Worm (Caenorhabditis elegans) whole organism, young adult: ENCODE data around the gene bath-1.

Source experiments
- Y53F4B.3 ChIP-seq: fragments of 200-800 bp; sonication (Bioruptor generic); IDR thresholded peaks from 2 replicates; pipeline ENCODE4 v1.3.6; 2022; ENCODE audit warnings: missing genetic modification reagents, missing genetic modification characterization, missing compliant biosample characterization
- Y53G8AR.9 ChIP-seq: fragments of 200-800 bp; sonication (Bioruptor generic); conservative IDR thresholded peaks from 2 replicates; pipeline ENCODE4 v1.3.6; 2022; ENCODE audit warnings: missing genetic modification reagents, missing genetic modification characterization, missing compliant biosample characterization
- Y67H2A.10 ChIP-seq: fragments of 200-800 bp; sonication (Bioruptor generic); conservative IDR thresholded peaks from 2 replicates; pipeline ENCODE4 v1.3.6; 2022; ENCODE audit warnings: missing genetic modification reagents, missing genetic modification characterization, missing compliant biosample characterization
- akir-1 ChIP-seq: fragments of 200-800 bp; sonication (Bioruptor generic); optimal IDR thresholded peaks from 2 replicates; lab custom pipeline; 2018; ENCODE audit warnings: mild to moderate bottlenecking, missing genetic modification characterization, moderate library complexity, missing compliant biosample characterization
- bed-2 ChIP-seq: fragments of 200-800 bp; sonication (Bioruptor generic); IDR thresholded peaks from 2 replicates; pipeline ENCODE4 v1.3.6; 2022; ENCODE audit warnings: missing genetic modification reagents, missing genetic modification characterization, missing compliant biosample characterization
- hmg-20 ChIP-seq: fragments of 200-800 bp; sonication (Bioruptor generic); IDR thresholded peaks from 2 replicates; pipeline ENCODE4 v1.3.6; 2022; ENCODE audit warnings: missing genetic modification reagents, missing genetic modification characterization, missing compliant biosample characterization
- lag-1 ChIP-seq: fragments of 200-800 bp; sonication (Bioruptor generic); IDR thresholded peaks from 2 replicates; pipeline ENCODE4 v1.3.6; 2022; ENCODE audit warnings: missing genetic modification reagents, missing genetic modification characterization, missing compliant biosample characterization
- lir-1 ChIP-seq: fragments of 200-800 bp; sonication (Bioruptor generic); conservative IDR thresholded peaks from 2 replicates; pipeline ENCODE4 v1.3.6; 2022; ENCODE audit warnings: missing genetic modification reagents, missing genetic modification characterization, missing compliant biosample characterization
- madf-10 ChIP-seq: sonication (generic microtip); optimal IDR thresholded peaks from 2 replicates; lab custom pipeline; 2016; ENCODE audit warnings: mild to moderate bottlenecking, missing genetic modification characterization, missing compliant biosample characterization
- mes-4 ChIP-seq: sonication (generic microtip); optimal IDR thresholded peaks from 2 replicates; lab custom pipeline; 2016; ENCODE audit warnings: missing genotype, missing genetic modification characterization, missing compliant biosample characterization
- nhr-80 ChIP-seq: sonication (generic microtip); optimal IDR thresholded peaks from 2 replicates; lab custom pipeline; 2016; ENCODE audit warnings: missing genetic modification characterization, missing compliant biosample characterization
- snpc-1.3 ChIP-seq: sonication (generic microtip); optimal IDR thresholded peaks from 2 replicates; lab custom pipeline; 2017; ENCODE audit warnings: missing genetic modification characterization, mild to moderate bottlenecking, missing compliant biosample characterization, antibody characterized with exemption, moderate library complexity, missing genotype, missing genetic modification reagents; ENCODE audit not compliant: insufficient read depth
- snpc-4 ChIP-seq, 5 experiments: fragments of 150-350 bp in 1 of 5; sonication (generic microtip) in 4 of 5; optimal IDR thresholded peaks; 2 replicates each; lab custom pipeline; 2014 to 2018; ENCODE audit warnings: missing genetic modification characterization in 5 of 5, missing biosample characterization in 3 of 5, antibody characterized with exemption in 2 of 5, mild to moderate bottlenecking in 2 of 5, missing compliant biosample characterization in 2 of 5, missing genotype in 2 of 5, moderate library complexity in 2 of 5, missing genetic modification reagents in 1 of 5
- unc-62 ChIP-seq: fragments of 150-350 bp; optimal IDR thresholded peaks from 2 replicates; lab custom pipeline; 2014; ENCODE audit warnings: missing biosample characterization, missing genetic modification reagents, missing genetic modification characterization

The bath-1 gene

DNA sequence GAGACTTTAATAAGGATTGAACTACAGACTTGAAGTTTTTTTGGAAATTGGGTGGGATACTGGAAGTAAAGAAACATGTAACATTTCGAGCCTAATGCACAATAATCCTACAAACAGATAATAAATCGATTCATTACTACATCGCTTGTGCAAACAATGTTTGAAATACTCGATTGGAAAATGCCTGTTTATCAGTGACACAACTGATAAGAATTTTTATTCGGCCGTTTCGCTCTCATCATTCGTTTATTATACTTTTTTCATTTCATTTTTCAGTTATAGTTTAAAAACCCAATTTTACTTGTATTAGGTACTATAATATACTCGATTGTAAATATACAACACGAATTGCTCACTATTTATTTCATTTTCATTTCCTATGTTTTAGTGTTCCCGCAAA lies 32.9 kb downstream of the bath-1 start:
- peak; percentile 27 for TF ChIP-seq nhr-80 (tag; lab: Kevin White, UChicago)
- no peak for TF ChIP-seq bed-2 (GFP tag; lab: Robert Waterston, UW)

DNA sequence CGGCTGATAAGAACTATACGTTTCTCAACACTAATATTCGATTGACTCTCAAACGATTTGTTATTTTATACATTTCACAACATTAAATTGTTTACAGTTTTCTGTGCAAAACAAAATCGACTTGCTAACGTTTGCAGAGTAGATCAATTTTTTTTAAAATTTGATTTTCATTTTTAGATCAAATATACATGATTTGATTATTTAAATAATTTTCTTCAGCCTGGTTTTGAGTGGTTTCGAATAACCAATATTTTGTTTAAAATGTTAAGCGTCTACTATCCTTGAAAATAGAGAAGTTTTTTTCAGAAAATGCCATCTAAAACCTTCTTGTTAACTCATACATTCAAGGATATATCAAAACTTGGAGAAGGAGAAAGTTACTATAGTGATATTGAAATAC lies 34.9 kb downstream of the bath-1 start, which contains the start of gene math-21:
Gene math-21 (plus strand): TSS at position 301 of the 400 bp plus-strand sequence.
- no peak for TF ChIP-seq mes-4 (tag; lab: Kevin White, UChicago)
- peak; percentile 10 for TF ChIP-seq nhr-80 (tag; lab: Kevin White, UChicago)
- TF ChIP-seq, all 124 proteins: peak for 1

DNA sequence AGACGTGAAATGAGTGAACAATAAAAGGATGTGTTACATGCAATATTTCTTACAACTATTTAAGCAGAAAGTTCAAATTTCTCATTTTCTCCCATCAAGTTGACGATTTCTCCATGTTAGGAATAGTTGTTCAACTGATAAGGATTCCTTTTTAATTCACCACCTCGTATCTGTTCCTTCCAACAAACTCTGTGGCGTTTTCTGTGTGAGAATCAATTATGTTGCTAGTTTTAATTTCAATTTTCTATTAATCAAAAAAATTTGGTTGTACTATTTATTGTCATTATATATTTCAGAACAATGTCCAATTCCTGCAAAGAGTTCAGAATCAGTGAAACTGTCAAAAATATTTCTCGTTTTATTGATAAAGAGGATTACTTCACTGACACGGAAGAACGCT lies 39.6 kb downstream of the bath-1 start, which contains the start of gene math-44:
Gene math-44 (plus strand): TSS at position 301 of the 400 bp plus-strand sequence.
- TF ChIP-seq hmg-20 (GFP tag; lab: Robert Waterston, UW) (no peak), snpc-1.3 (tag; lab: Kevin White, UChicago) (no peak), lir-1 (GFP tag; lab: Robert Waterston, UW) (no peak), nhr-80 (tag; lab: Kevin White, UChicago) (peak; percentile 4), unc-62 (GFP tag; lab: Kevin White, UChicago) (no peak), madf-10 (no peak)
- TF ChIP-seq, all 124 proteins: peak for 1

DNA sequence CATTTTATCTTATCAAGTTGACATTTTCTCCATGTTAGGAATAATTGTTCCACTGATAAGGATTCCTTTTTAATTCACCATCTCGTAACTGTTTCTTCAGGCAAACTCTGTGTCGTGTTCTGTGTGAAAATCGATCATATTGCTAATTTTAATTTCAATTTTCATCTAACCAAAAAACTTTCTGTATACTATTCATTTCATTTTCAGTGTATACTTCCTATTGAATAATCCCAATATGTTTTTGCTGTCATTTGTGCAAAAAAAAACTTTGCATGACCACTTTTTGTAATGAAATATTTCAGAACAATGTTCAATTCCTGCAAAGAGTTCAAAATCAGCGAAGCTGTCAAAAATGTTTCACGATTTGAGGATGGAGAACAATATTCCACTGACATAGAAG lies 41.6 kb downstream of the bath-1 start, which contains the start of gene Y16E11A.4:
Gene Y16E11A.4 (plus strand): TSS at position 301 of the 400 bp plus-strand sequence.
- TF ChIP-seq lag-1 (GFP tag; lab: Robert Waterston, UW), result no peak
- no peak for TF ChIP-seq Y67H2A.10 (GFP tag; lab: Robert Waterston, UW)
- TF ChIP-seq mes-4 (tag; lab: Kevin White, UChicago), result no peak
- TF ChIP-seq unc-62 (GFP tag; lab: Kevin White, UChicago), result no peak
- no peak for TF ChIP-seq Y53G8AR.9 (GFP tag; lab: Robert Waterston, UW)
- no peak for TF ChIP-seq Y53F4B.3 (GFP tag; lab: Robert Waterston, UW)
- TF ChIP-seq snpc-4 (GFP tag; optimal IDR thresholded peaks at IDR 0.05; lab: Kevin White, UChicago), result no peak
- no peak for TF ChIP-seq snpc-4 (tag; optimal IDR thresholded peaks at IDR 0.05; lab: Kevin White, UChicago)
- TF ChIP-seq akir-1 (GFP tag; lab: Kevin White, UChicago), result no peak
